Fruit fly (Drosophila melanogaster): ENCODE data around the gene Pfdn4.

DNA sequence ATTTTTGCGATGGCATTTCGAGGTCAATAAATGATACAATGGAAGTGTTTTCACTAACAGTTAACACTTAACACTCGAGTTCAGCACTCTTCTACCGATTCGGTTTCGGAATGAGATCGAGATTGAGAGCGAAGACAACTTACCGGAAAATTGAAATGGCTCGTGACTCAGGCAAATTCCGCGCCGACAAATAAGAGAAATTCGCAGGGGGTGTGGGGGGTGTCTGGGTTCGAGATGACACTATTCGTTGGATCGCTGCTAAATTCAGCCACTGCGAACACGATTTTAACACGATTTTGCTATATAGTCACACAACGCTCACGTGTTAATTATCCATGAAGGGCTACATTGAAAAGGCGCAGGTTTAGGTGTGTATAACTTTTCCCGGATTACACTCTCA is 13.3 kb downstream of the Pfdn4 start:
- TF ChIP-seq Adf1 (GFP tag; IDR thresholded peaks at IDR 0.05), result no peak
- no peak for TF ChIP-seq CG7839 (tag; optimal IDR thresholded peaks at IDR 0.05)
- no peak for TF ChIP-seq Dp (GFP tag; optimal IDR thresholded peaks at IDR 0.05)
- TF ChIP-seq Tbp (GFP tag; optimal IDR thresholded peaks at IDR 0.05), result no peak
- TF ChIP-seq nom (GFP tag; optimal IDR thresholded peaks at IDR 0.05), result no peak
- no peak for TF ChIP-seq CG1602 (GFP tag; optimal IDR thresholded peaks at IDR 0.05)
- TF ChIP-seq CG17802 (tag; optimal IDR thresholded peaks at IDR 0.05), result no peak
- no peak for TF ChIP-seq disco-r (GFP tag; optimal IDR thresholded peaks at IDR 0.05)
